Fruit fly (Drosophila melanogaster) whole organism, embryonic: Measurements from ENCODE around the gene CG1575.

ENCODE experiments used
- ATbp ChIP-seq: fragments of 200-800 bp; sonication (Bioruptor generic); optimal IDR thresholded peaks from 2 replicates; lab custom pipeline; 2017; ENCODE audit warnings: missing biosample characterization, mild to moderate bottlenecking, missing genetic modification characterization, missing genetic modification reagents
- Abd-B ChIP-seq: fragments of 200-800 bp; sonication (Bioruptor generic); optimal IDR thresholded peaks from 2 replicates; lab custom pipeline; 2018; ENCODE audit warnings: missing biosample characterization, mild to moderate bottlenecking, missing genetic modification characterization, moderate library complexity
- Adf1 ChIP-seq: fragments of 200-800 bp; sonication (Bioruptor generic); IDR thresholded peaks from 2 replicates; pipeline ENCODE4 v1.3.6; 2022; ENCODE audit warnings: missing biosample characterization, missing genetic modification characterization
- Aef1 ChIP-seq: fragments of 200-800 bp; sonication (Bioruptor generic); IDR thresholded peaks from 3 replicates; pipeline ENCODE4 v1.3.6; 2022; ENCODE audit warnings: missing biosample characterization, missing genetic modification characterization
- Antp ChIP-seq: fragments of 200-800 bp; sonication (Bioruptor generic); optimal IDR thresholded peaks from 3 replicates; lab custom pipeline; 2016; ENCODE audit warnings: missing biosample characterization, missing genetic modification characterization
- BtbVII ChIP-seq: fragments of 200-800 bp; sonication (Bioruptor generic); optimal IDR thresholded peaks from 3 replicates; lab custom pipeline; 2017; ENCODE audit warnings: missing biosample characterization, mild to moderate bottlenecking, missing genetic modification characterization
- CG11085 ChIP-seq: fragments of 200-800 bp; sonication (Bioruptor generic); IDR thresholded peaks from 2 replicates; pipeline ENCODE4 v1.3.6; 2022; ENCODE audit warnings: missing biosample characterization, missing genetic modification characterization
- CG12769 ChIP-seq: fragments of 200-800 bp; sonication (Bioruptor generic); optimal IDR thresholded peaks from 2 replicates; lab custom pipeline; 2019; ENCODE audit warnings: missing biosample characterization, mild to moderate bottlenecking, missing genetic modification characterization, moderate library complexity
- CG13775 ChIP-seq: fragments of 200-800 bp; sonication (Bioruptor generic); optimal IDR thresholded peaks from 3 replicates; lab custom pipeline; 2017; ENCODE audit warnings: missing biosample characterization, mild to moderate bottlenecking, missing genetic modification characterization
- CG14050 ChIP-seq: fragments of 200-800 bp; sonication (Bioruptor generic); IDR thresholded peaks from 3 replicates; pipeline ENCODE4 v1.3.6; 2022; ENCODE audit warnings: missing biosample characterization, missing genetic modification characterization
- CG15269 ChIP-seq: fragments of 200-800 bp; sonication (Bioruptor generic); optimal IDR thresholded peaks from 2 replicates; lab custom pipeline; 2018; ENCODE audit warnings: missing biosample characterization, mild to moderate bottlenecking, missing genetic modification characterization, moderate library complexity
- CG16863 ChIP-seq: fragments of 200-800 bp; sonication (Bioruptor generic); optimal IDR thresholded peaks from 3 replicates; lab custom pipeline; 2016; ENCODE audit warnings: missing biosample characterization, missing genetic modification characterization
- CG2120 ChIP-seq: fragments of 200-800 bp; sonication (Bioruptor generic); optimal IDR thresholded peaks from 3 replicates; lab custom pipeline; 2016; ENCODE audit warnings: missing biosample characterization, missing genetic modification characterization
- CG34224 ChIP-seq: fragments of 200-800 bp; sonication (Bioruptor generic); IDR thresholded peaks from 3 replicates; pipeline ENCODE4 v1.3.6; 2022; ENCODE audit warnings: missing biosample characterization, missing genetic modification characterization; ENCODE audit not compliant: partially characterized antibody
- CG6765 ChIP-seq: fragments of 200-800 bp; sonication (Bioruptor generic); optimal IDR thresholded peaks from 3 replicates; lab custom pipeline; 2017; ENCODE audit warnings: missing biosample characterization, mild to moderate bottlenecking, missing genetic modification characterization
- CG7271 ChIP-seq: fragments of 200-800 bp; sonication (Bioruptor generic); optimal IDR thresholded peaks from 2 replicates; lab custom pipeline; 2018; ENCODE audit warnings: missing biosample characterization, mild to moderate bottlenecking, missing genetic modification characterization, moderate library complexity
- CG7839 ChIP-seq: fragments of 200-800 bp; sonication (Bioruptor generic); optimal IDR thresholded peaks from 3 replicates; lab custom pipeline; 2018; ENCODE audit warnings: missing biosample characterization, mild to moderate bottlenecking, missing genetic modification characterization, moderate library complexity
- CG8290 ChIP-seq, 3 experiments: fragments of 200-800 bp; sonication (Bioruptor generic); optimal IDR thresholded peaks; 2 replicates each; lab custom pipeline; 2016 to 2019; ENCODE audit warnings: missing biosample characterization in 3 of 3, missing genetic modification characterization in 3 of 3, mild to moderate bottlenecking in 2 of 3, moderate library complexity in 1 of 3
- Dfd ChIP-seq, 2 experiments: fragments of >200 bp; optimal IDR thresholded peaks; 2 replicates each; lab custom pipeline; 2017; ENCODE audit warnings: missing biosample characterization in 2 of 2, missing genetic modification characterization in 2 of 2
- Fer3 ChIP-seq: fragments of 200-800 bp; sonication (Bioruptor generic); optimal IDR thresholded peaks from 2 replicates; lab custom pipeline; 2018; ENCODE audit warnings: missing biosample characterization, mild to moderate bottlenecking, missing genetic modification characterization, moderate library complexity
- HLH54F ChIP-seq: fragments of 200-800 bp; sonication (Bioruptor generic); optimal IDR thresholded peaks from 3 replicates; lab custom pipeline; 2016; ENCODE audit warnings: missing biosample characterization, missing genetic modification characterization
- Hr78 ChIP-seq, 2 experiments: fragments of 200-800 bp in 1 of 2; fragments of >200 bp in 1 of 2; sonication (Bioruptor generic) in 1 of 2; optimal IDR thresholded peaks; 2 replicates each; lab custom pipeline; 2017 to 2019; ENCODE audit warnings: missing biosample characterization in 2 of 2, missing genetic modification characterization in 2 of 2, mild to moderate bottlenecking in 1 of 2, moderate library complexity in 1 of 2
- Lhr ChIP-seq: fragments of 200-800 bp; sonication (Bioruptor generic); optimal IDR thresholded peaks from 3 replicates; lab custom pipeline; 2017; ENCODE audit warnings: mild to moderate bottlenecking, missing biosample characterization, missing genetic modification reagents, missing genetic modification characterization
- Med ChIP-seq: fragments of 200-800 bp; sonication (Bioruptor generic); peaks from one replicate; lab custom pipeline; 2016; ENCODE audit warnings: missing biosample characterization, missing genetic modification characterization, mild to moderate bottlenecking, inconsistent platforms, moderate library complexity
- NC2α ChIP-seq: fragments of 200-800 bp; sonication (Bioruptor generic); optimal IDR thresholded peaks from 2 replicates; lab custom pipeline; 2016; ENCODE audit warnings: missing biosample characterization, missing genetic modification characterization
- Nf-YB ChIP-seq: fragments of 200-800 bp; sonication (Bioruptor generic); optimal IDR thresholded peaks from 3 replicates; lab custom pipeline; 2019; ENCODE audit warnings: missing biosample characterization, mild to moderate bottlenecking, missing genetic modification characterization, moderate library complexity
- NfI ChIP-seq: fragments of 200-800 bp; sonication (Bioruptor generic); optimal IDR thresholded peaks from 3 replicates; lab custom pipeline; 2018; ENCODE audit warnings: missing biosample characterization, mild to moderate bottlenecking, missing genetic modification characterization, moderate library complexity
- Pdp1 ChIP-seq, 2 experiments: fragments of 200-800 bp; sonication (Bioruptor generic); optimal IDR thresholded peaks; 3 replicates each; lab custom pipeline; 2016; ENCODE audit warnings: missing biosample characterization in 2 of 2, missing genetic modification characterization in 2 of 2, mild to moderate bottlenecking in 1 of 2, moderate library complexity in 1 of 2
- Ptx1 ChIP-seq: fragments of 200-800 bp; sonication (Bioruptor generic); IDR thresholded peaks from 2 replicates; pipeline ENCODE4 v1.3.6; 2022; ENCODE audit warnings: missing biosample characterization, missing genetic modification characterization
- Trl ChIP-seq, 3 experiments: fragments of >200 bp in 2 of 3; fragments of 200-800 bp in 1 of 3; sonication (Bioruptor generic) in 1 of 3; optimal IDR thresholded peaks; 2 replicates in 1 of 3; 3 replicates in 2 of 3; lab custom pipeline; 2016 to 2017; ENCODE audit warnings: missing biosample characterization in 1 of 3, missing genetic modification characterization in 1 of 3
- chinmo ChIP-seq: fragments of 200-800 bp; sonication (Bioruptor generic); IDR thresholded peaks from 4 replicates; pipeline ENCODE4 v1.3.6; 2022; ENCODE audit warnings: missing biosample characterization, missing genetic modification characterization; ENCODE audit not compliant: partially characterized antibody
- crol ChIP-seq: fragments of 200-800 bp; sonication (Bioruptor generic); IDR thresholded peaks from 2 replicates; pipeline ENCODE4 v1.3.6; 2022; ENCODE audit warnings: missing biosample characterization, missing genetic modification characterization
- dimm ChIP-seq: fragments of 200-800 bp; sonication (Bioruptor generic); IDR thresholded peaks from 2 replicates; pipeline ENCODE4 v1.3.6; 2022; ENCODE audit warnings: missing biosample characterization, missing genetic modification characterization
- dmrt99B ChIP-seq: fragments of 200-800 bp; sonication (Bioruptor generic); optimal IDR thresholded peaks from 2 replicates; lab custom pipeline; 2018; ENCODE audit warnings: missing biosample characterization, mild to moderate bottlenecking, missing genetic modification characterization, moderate library complexity
- dpn ChIP-seq, 2 experiments: fragments of 200-800 bp; sonication (Bioruptor generic); optimal IDR thresholded peaks; 3 replicates each; lab custom pipeline; 2016; ENCODE audit warnings: missing biosample characterization in 2 of 2, missing genetic modification characterization in 2 of 2
- fd3F ChIP-seq: fragments of 200-800 bp; sonication (Bioruptor generic); optimal IDR thresholded peaks from 2 replicates; lab custom pipeline; 2018; ENCODE audit warnings: missing biosample characterization, mild to moderate bottlenecking, missing genetic modification characterization, moderate library complexity
- lab ChIP-seq: fragments of 200-800 bp; sonication (Bioruptor generic); optimal IDR thresholded peaks from 3 replicates; lab custom pipeline; 2017; ENCODE audit warnings: missing biosample characterization, missing genetic modification characterization, mild to moderate bottlenecking, moderate library complexity, missing genetic modification reagents
- nau ChIP-seq: fragments of 200-800 bp; sonication (Bioruptor generic); optimal IDR thresholded peaks from 3 replicates; lab custom pipeline; 2017; ENCODE audit warnings: missing biosample characterization, mild to moderate bottlenecking, missing genetic modification characterization, missing genetic modification reagents
- pan ChIP-seq, 4 experiments: fragments of >200 bp in 3 of 4; fragments of 200-800 bp in 1 of 4; sonication (Bioruptor generic) in 1 of 4; optimal IDR thresholded peaks in 3 of 4; IDR thresholded peaks in 1 of 4; 2 replicates each; pipeline versions ENCODE4 v1.3.6 to Lab custom; 2017 to 2022; ENCODE audit warnings: missing biosample characterization in 2 of 4, missing genetic modification characterization in 2 of 4, mixed read lengths in 1 of 4
- pnt ChIP-seq: fragments of 200-800 bp; sonication (Bioruptor generic); optimal IDR thresholded peaks from 3 replicates; lab custom pipeline; 2016; ENCODE audit warnings: missing biosample characterization, missing genetic modification characterization
- row ChIP-seq: fragments of 200-800 bp; sonication (Bioruptor generic); IDR thresholded peaks from 3 replicates; pipeline ENCODE4 v1.3.6; 2022; ENCODE audit warnings: missing biosample characterization, missing genetic modification characterization
- sr ChIP-seq: fragments of 200-800 bp; sonication (Bioruptor generic); IDR thresholded peaks from 3 replicates; pipeline ENCODE4 v1.3.6; 2022; ENCODE audit warnings: missing biosample characterization, missing genetic modification characterization
- sug ChIP-seq: fragments of 200-800 bp; optimal IDR thresholded peaks from 2 replicates; lab custom pipeline; 2019; ENCODE audit warnings: missing biosample characterization, mild to moderate bottlenecking, missing genetic modification characterization, moderate library complexity
- unc-4 ChIP-seq: fragments of 200-800 bp; sonication (Bioruptor generic); IDR thresholded peaks from 2 replicates; pipeline ENCODE4 v1.3.6; 2022; ENCODE audit warnings: missing biosample characterization, missing genetic modification characterization; ENCODE audit not compliant: partially characterized antibody
- unpg ChIP-seq: fragments of 200-800 bp; sonication (Bioruptor generic); optimal IDR thresholded peaks from 3 replicates; lab custom pipeline; 2018; ENCODE audit warnings: missing biosample characterization, mild to moderate bottlenecking, missing genetic modification characterization, moderate library complexity
- z ChIP-seq: fragments of 200-800 bp; sonication (Bioruptor generic); IDR thresholded peaks from 3 replicates; pipeline ENCODE4 v1.3.6; 2022; ENCODE audit warnings: missing biosample characterization, missing genetic modification characterization
- zen2 ChIP-seq: fragments of 200-800 bp; sonication (Bioruptor generic); IDR thresholded peaks from 3 replicates; pipeline ENCODE4 v1.3.6; 2022; ENCODE audit warnings: missing biosample characterization, missing genetic modification characterization; ENCODE audit not compliant: partially characterized antibody

CG1575 gene

DNA sequence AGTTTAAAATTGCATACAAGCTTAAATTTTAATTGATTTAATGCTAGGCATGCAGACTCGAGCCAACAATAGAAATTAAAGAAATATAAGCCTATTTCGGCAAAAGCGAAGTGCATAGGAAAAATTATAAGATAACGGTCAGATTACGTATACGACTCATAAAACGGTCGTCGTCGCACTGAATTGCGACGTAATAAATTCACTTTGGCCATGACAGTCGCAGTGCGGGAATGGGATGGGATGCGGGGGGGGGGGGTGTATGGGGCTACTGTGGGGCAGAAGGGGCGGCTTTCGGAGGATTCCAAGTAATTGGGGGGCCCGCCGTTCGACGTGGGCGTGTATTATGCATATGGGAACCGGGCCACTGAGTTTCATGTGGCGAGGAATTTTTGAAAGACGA is 5.8 kb upstream of the CG1575 start:
- peak; percentile 15; the same call in 1 of the 3 replicates for TF ChIP-seq sr
- no peak for TF ChIP-seq pnt (GFP tag; lab: Kevin White, UChicago)
- peak; percentile 26 for TF ChIP-seq sug (tag; lab: Kevin White, UChicago)
- TF ChIP-seq crol = peak; percentile 88
- TF ChIP-seq Dfd (GFP tag; optimal IDR thresholded peaks at IDR 0.05; lab: Kevin White, UChicago) = no peak
- no peak for TF ChIP-seq CG12769 (tag; lab: Kevin White, UChicago)
- TF ChIP-seq chinmo (GFP tag; lab: Robert Waterston, UW) = peak; percentile 90; the same call in 2 of the 4 replicates
- no peak for TF ChIP-seq pan (optimal IDR thresholded peaks at IDR 0.05; lab: Kevin White, UChicago)
- peak in 1 of 2 experiments; percentile 14 for TF ChIP-seq pan (GFP tag; optimal IDR thresholded peaks at IDR 0.05 in 1 of 2, IDR thresholded peaks at IDR 0.05 in 1 of 2)
- no peak for TF ChIP-seq Nf-YB (GFP tag; lab: Kevin White, UChicago)
- no peak for TF ChIP-seq lab (GFP tag; lab: Kevin White, UChicago)
- TF ChIP-seq unc-4 (GFP tag; lab: Robert Waterston, UW) = no peak

DNA sequence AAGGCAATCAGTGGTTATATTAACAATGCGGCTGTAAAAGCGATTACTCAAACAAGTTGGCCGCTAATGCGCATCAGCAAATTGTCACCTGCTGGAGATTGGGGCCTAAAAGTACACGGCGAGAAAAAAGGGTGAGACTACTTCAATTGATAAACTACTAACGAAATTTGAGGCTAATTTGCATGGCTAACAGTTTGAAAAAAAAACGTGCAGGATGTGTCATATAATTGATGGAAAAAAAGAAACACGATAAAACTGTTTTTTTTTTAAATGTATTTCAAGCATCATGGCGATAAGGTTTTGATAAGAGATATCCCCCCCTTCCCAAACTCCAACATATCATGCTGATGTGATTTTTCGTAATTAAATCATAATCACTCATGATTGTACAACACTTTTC is 4.1 kb upstream of the CG1575 start:
- no peak for TF ChIP-seq CG11085
- peak in 1 of 2 experiments; percentile 14 for TF ChIP-seq Pdp1 (GFP tag; optimal IDR thresholded peaks at IDR 0.05; lab: Kevin White, UChicago)
- no peak for TF ChIP-seq CG14050 (GFP tag; lab: Robert Waterston, UW)
- peak; percentile 53 for TF ChIP-seq Med (GFP tag; lab: Kevin White, UChicago)
- no peak for TF ChIP-seq dimm (GFP tag; lab: Robert Waterston, UW)
- no peak for TF ChIP-seq z (GFP tag; lab: Robert Waterston, UW)
- TF ChIP-seq Adf1 (GFP tag; lab: Robert Waterston, UW) = peak; percentile 11; the same call in 1 of the 2 replicates
- TF ChIP-seq zen2 = no peak
- no peak for TF ChIP-seq CG16863 (GFP tag; lab: Kevin White, UChicago)
- no peak for TF ChIP-seq Hr78 (GFP tag; optimal IDR thresholded peaks at IDR 0.05; lab: Kevin White, UChicago)
- no peak for TF ChIP-seq Trl (optimal IDR thresholded peaks at IDR 0.05; lab: Kevin White, UChicago)
- TF ChIP-seq Trl (GFP tag; optimal IDR thresholded peaks at IDR 0.05; lab: Kevin White, UChicago) = peak; percentile 5
- TF ChIP-seq row = peak; percentile 66
- peak; percentile 46; the same call in 1 of the 2 replicates for TF ChIP-seq Ptx1 (GFP tag; lab: Robert Waterston, UW)
- peak; percentile 34 for TF ChIP-seq BtbVII (GFP tag; lab: Kevin White, UChicago)
- no peak for TF ChIP-seq CG7271
- TF ChIP-seq nau = peak; percentile 27
- peak; percentile 39 for TF ChIP-seq NfI (GFP tag; lab: Kevin White, UChicago)
- no peak for TF ChIP-seq CG8290 (GFP tag; optimal IDR thresholded peaks at IDR 0.05; lab: Kevin White, UChicago)
- peak in 1 of 2 experiments; percentile 5 for TF ChIP-seq CG8290 (tag; optimal IDR thresholded peaks at IDR 0.05; lab: Kevin White, UChicago)
- no peak for TF ChIP-seq ATbp (GFP tag; lab: Kevin White, UChicago)
- peak; percentile 10 for TF ChIP-seq fd3F (GFP tag; lab: Kevin White, UChicago)
- peak; percentile 32 for TF ChIP-seq CG13775
- no peak for TF ChIP-seq HLH54F (GFP tag; lab: Kevin White, UChicago)
- peak; percentile 7 to 52 for TF ChIP-seq dpn (GFP tag; optimal IDR thresholded peaks at IDR 0.05; lab: Kevin White, UChicago)
- peak; percentile 45 for TF ChIP-seq CG15269
- peak; percentile 42 for TF ChIP-seq Abd-B (GFP tag; lab: Kevin White, UChicago)
- TF ChIP-seq NC2α (GFP tag; lab: Kevin White, UChicago) = no peak
- peak; percentile 53 for TF ChIP-seq CG7839
- TF ChIP-seq CG6765 (GFP tag; lab: Kevin White, UChicago) = peak; percentile 21
- peak; percentile 41; the same call in 1 of the 3 replicates for TF ChIP-seq Aef1
- TF ChIP-seq CG34224 (GFP tag; lab: Robert Waterston, UW) = no peak
- no peak for TF ChIP-seq Lhr (GFP tag; lab: Kevin White, UChicago)
- TF ChIP-seq dmrt99B (tag; lab: Kevin White, UChicago) = peak; percentile 31
- peak; percentile 55 for TF ChIP-seq CG2120 (GFP tag; lab: Kevin White, UChicago)
- peak; percentile 30 for TF ChIP-seq unpg (GFP tag; lab: Kevin White, UChicago)
- peak; percentile 5 for TF ChIP-seq Antp
- TF ChIP-seq Fer3 (tag; lab: Kevin White, UChicago) = peak; percentile 27
